Fruit fly (Drosophila melanogaster) whole organism, prepupa: Measurements from ENCODE around the gene Tusp.

Source experiments
- Blimp-1 ChIP-seq: fragments of 200-800 bp; sonication (Bioruptor generic); optimal IDR thresholded peaks from 3 replicates; lab custom pipeline; 2017; ENCODE audit warnings: missing biosample characterization, missing genetic modification characterization, mild to moderate bottlenecking, moderate library complexity, missing genetic modification reagents
- CG10631 ChIP-seq: fragments of 200-800 bp; sonication (Bioruptor generic); optimal IDR thresholded peaks from 2 replicates; lab custom pipeline; 2016; ENCODE audit warnings: missing biosample characterization, missing genetic modification characterization
- CG32006 ChIP-seq: fragments of 200-800 bp; sonication (Bioruptor generic); optimal IDR thresholded peaks from 3 replicates; lab custom pipeline; 2017; ENCODE audit warnings: missing biosample characterization, mild to moderate bottlenecking, missing genetic modification characterization
- CG34406 ChIP-seq: fragments of 200-800 bp; sonication (Bioruptor generic); optimal IDR thresholded peaks from 3 replicates; lab custom pipeline; 2016; ENCODE audit warnings: missing biosample characterization, missing genetic modification characterization
- CG6276 ChIP-seq: fragments of 200-800 bp; sonication (Bioruptor generic); optimal IDR thresholded peaks from 2 replicates; lab custom pipeline; 2017; ENCODE audit warnings: missing biosample characterization, mild to moderate bottlenecking, missing genetic modification characterization
- CG7368 ChIP-seq: fragments of 200-800 bp; sonication (Bioruptor generic); optimal IDR thresholded peaks from 3 replicates; lab custom pipeline; 2016; ENCODE audit warnings: missing biosample characterization, missing genetic modification characterization
- CG8119 ChIP-seq: fragments of 200-800 bp; sonication (Bioruptor generic); IDR thresholded peaks from 3 replicates; pipeline ENCODE4 v1.3.6; 2022; ENCODE audit warnings: missing biosample characterization, missing genetic modification characterization
- CG8319 ChIP-seq: fragments of 200-800 bp; sonication (Bioruptor generic); optimal IDR thresholded peaks from 3 replicates; lab custom pipeline; 2016; ENCODE audit warnings: missing biosample characterization, missing genetic modification characterization
- CG8632 ChIP-seq: fragments of 200-800 bp; sonication (Bioruptor generic); optimal IDR thresholded peaks from 3 replicates; lab custom pipeline; 2016; ENCODE audit warnings: missing biosample characterization, missing genetic modification characterization
- Eip78C ChIP-seq: fragments of 200-800 bp; sonication (Bioruptor generic); peaks from one replicate; lab custom pipeline; 2016; ENCODE audit warnings: missing biosample characterization, missing genetic modification characterization
- Eip93F ChIP-seq: fragments of 200-800 bp; sonication (Bioruptor generic); optimal IDR thresholded peaks from 2 replicates; lab custom pipeline; 2016; ENCODE audit warnings: missing biosample characterization, mild to moderate bottlenecking, missing genetic modification characterization
- Ets21C ChIP-seq: fragments of 200-800 bp; sonication (Bioruptor generic); optimal IDR thresholded peaks from 3 replicates; lab custom pipeline; 2016; ENCODE audit warnings: missing biosample characterization, missing genetic modification characterization
- Ets96B ChIP-seq: fragments of 200-800 bp; optimal IDR thresholded peaks from 2 replicates; lab custom pipeline; 2019; ENCODE audit warnings: missing biosample characterization, mild to moderate bottlenecking, missing genetic modification characterization, moderate library complexity
- Gug ChIP-seq: fragments of 200-800 bp; sonication (Bioruptor generic); IDR thresholded peaks from 2 replicates; pipeline ENCODE4 v1.3.6; 2022; ENCODE audit warnings: missing biosample characterization, missing genetic modification characterization
- Hr38 ChIP-seq: sonication (Bioruptor generic); optimal IDR thresholded peaks from 2 replicates; lab custom pipeline; 2016; ENCODE audit warnings: missing biosample characterization, missing genetic modification characterization
- Hr4 ChIP-seq: fragments of 200-800 bp; sonication (Bioruptor generic); optimal IDR thresholded peaks from 3 replicates; lab custom pipeline; 2016; ENCODE audit warnings: missing biosample characterization, missing genetic modification characterization
- Lpt ChIP-seq: fragments of 200-800 bp; sonication (Bioruptor generic); optimal IDR thresholded peaks from 3 replicates; lab custom pipeline; 2016; ENCODE audit warnings: missing biosample characterization, missing genetic modification characterization
- Met ChIP-seq: fragments of 200-800 bp; sonication (Bioruptor generic); optimal IDR thresholded peaks from 3 replicates; lab custom pipeline; 2016; ENCODE audit warnings: missing biosample characterization, missing genetic modification characterization
- OdsH ChIP-seq: fragments of 200-800 bp; sonication (Bioruptor generic); optimal IDR thresholded peaks from 3 replicates; lab custom pipeline; 2016; ENCODE audit warnings: missing biosample characterization, missing genetic modification characterization
- Sox14 ChIP-seq: fragments of 200-800 bp; sonication (Bioruptor generic); optimal IDR thresholded peaks from 3 replicates; lab custom pipeline; 2016; ENCODE audit warnings: missing biosample characterization, missing genetic modification characterization
- Sox15 ChIP-seq: fragments of 200-800 bp; sonication (Bioruptor generic); optimal IDR thresholded peaks from 3 replicates; lab custom pipeline; 2016; ENCODE audit warnings: missing biosample characterization, missing genetic modification characterization
- dsx ChIP-seq: fragments of 200-800 bp; optimal IDR thresholded peaks from 3 replicates; lab custom pipeline; 2019; ENCODE audit warnings: missing biosample characterization, mild to moderate bottlenecking, missing genetic modification characterization, moderate library complexity; ENCODE audit not compliant: poor library complexity, severe bottlenecking
- eg ChIP-seq: fragments of 200-800 bp; sonication (Bioruptor generic); IDR thresholded peaks from 3 replicates; pipeline ENCODE4 v1.3.6; 2022; ENCODE audit warnings: missing biosample characterization, missing genetic modification characterization
- esn ChIP-seq: fragments of 200-800 bp; sonication (Bioruptor generic); optimal IDR thresholded peaks from 2 replicates; lab custom pipeline; 2016; ENCODE audit warnings: missing biosample characterization, mild to moderate bottlenecking, missing genetic modification characterization, moderate library complexity
- fkh ChIP-seq: fragments of 200-800 bp; sonication (Bioruptor generic); optimal IDR thresholded peaks from 3 replicates; lab custom pipeline; 2017; ENCODE audit warnings: missing biosample characterization, mild to moderate bottlenecking, missing genetic modification characterization, moderate library complexity
- lz ChIP-seq: fragments of 200-800 bp; sonication (Bioruptor generic); optimal IDR thresholded peaks from 3 replicates; lab custom pipeline; 2016; ENCODE audit warnings: missing biosample characterization, missing genetic modification characterization
- net ChIP-seq: fragments of 200-800 bp; sonication (Bioruptor generic); optimal IDR thresholded peaks from 3 replicates; lab custom pipeline; 2016; ENCODE audit warnings: missing biosample characterization, missing genetic modification characterization
- pdm3 ChIP-seq: fragments of 200-800 bp; sonication (Bioruptor generic); optimal IDR thresholded peaks from 3 replicates; lab custom pipeline; 2016; ENCODE audit warnings: missing biosample characterization, missing genetic modification characterization
- salr ChIP-seq, 2 experiments: fragments of 200-800 bp; sonication (Bioruptor generic); optimal IDR thresholded peaks; 3 replicates each; lab custom pipeline; 2016 to 2018; ENCODE audit warnings: missing biosample characterization in 2 of 2, missing genetic modification characterization in 2 of 2, mild to moderate bottlenecking in 1 of 2
- svp ChIP-seq: fragments of 200-800 bp; sonication (Bioruptor generic); peaks from one replicate; lab custom pipeline; 2016; ENCODE audit warnings: missing biosample characterization, missing genetic modification characterization
- topi ChIP-seq: fragments of 200-800 bp; sonication (Bioruptor generic); optimal IDR thresholded peaks from 3 replicates; lab custom pipeline; 2016; ENCODE audit warnings: missing biosample characterization, missing genetic modification characterization

Tusp gene

DNA sequence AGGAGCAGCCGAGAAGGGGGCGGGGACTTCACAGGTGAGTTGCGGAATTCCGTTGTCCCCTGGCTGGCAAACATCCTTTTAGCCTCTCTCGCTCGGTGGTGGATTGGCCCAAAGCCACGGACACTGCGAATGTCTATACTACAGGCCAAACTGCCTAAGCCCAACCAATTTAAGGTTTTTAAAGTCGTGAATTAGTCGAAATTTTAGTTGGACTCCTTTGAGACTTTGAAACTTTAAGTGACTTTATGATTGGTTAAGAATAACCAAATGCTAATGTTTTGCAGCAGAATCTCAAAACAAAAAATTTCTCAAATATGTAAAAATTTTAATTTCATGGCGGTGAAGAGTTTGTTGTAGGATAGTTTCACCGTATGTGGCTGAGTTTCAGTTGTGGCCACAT lies 857 bp downstream of the Tusp start:
- peak; percentile 65 for TF ChIP-seq Eip78C (GFP tag; lab: Kevin White, UChicago)
- no peak for TF ChIP-seq Ets21C (GFP tag; lab: Kevin White, UChicago)

DNA sequence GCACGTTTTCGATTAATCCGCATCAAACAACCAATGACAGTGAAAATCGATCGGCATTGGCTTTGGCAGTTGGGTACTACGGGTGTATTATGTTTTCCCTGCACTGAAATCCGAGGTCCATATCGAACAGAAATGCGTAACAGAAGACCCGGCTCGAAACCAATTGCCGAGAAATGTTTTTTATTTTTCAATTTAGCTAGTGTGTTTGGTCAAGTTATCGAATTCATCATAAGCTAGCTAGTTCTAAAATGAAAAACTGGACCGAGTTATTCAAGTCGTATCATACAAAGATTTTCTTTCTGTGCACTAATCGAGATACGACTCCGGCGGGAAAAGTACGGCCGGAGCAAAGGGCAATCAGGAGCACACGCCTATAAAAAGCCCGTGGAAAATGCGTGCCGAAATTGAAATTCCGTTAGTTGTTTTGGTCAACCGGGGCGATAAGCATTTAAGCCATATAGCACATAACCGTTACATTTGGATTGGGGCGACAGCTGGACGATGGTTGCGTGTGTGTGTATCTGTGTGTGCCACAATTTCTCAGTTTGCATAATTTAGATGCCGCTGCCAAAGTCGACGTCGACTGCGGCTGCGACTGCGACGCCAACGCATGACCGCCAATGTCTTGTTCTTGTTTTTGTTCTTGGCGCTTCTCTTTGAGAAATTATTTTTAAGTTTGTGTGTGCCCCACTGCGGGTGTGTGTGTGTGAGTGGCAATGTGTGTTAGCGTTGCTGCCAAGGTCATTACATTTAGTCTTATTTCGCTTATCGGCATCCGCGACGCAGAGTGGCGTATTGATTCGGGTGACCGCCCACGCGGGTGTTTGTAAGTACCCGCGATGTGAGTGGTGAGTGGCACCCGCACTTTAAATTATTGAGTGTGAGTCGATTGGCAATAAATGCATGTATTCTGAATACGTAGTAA lies 1.7 kb downstream of the Tusp start:
- TF ChIP-seq CG8319 (no peak), Blimp-1 (GFP tag; lab: Kevin White, UChicago) (no peak), salr (GFP tag; optimal IDR thresholded peaks at IDR 0.05; lab: Kevin White, UChicago) (no peak), Eip93F (GFP tag; lab: Kevin White, UChicago) (no peak), net (GFP tag; lab: Kevin White, UChicago) (no peak), Sox14 (GFP tag; lab: Kevin White, UChicago) (no peak), pdm3 (GFP tag; lab: Kevin White, UChicago) (no peak), esn (no peak), Lpt (GFP tag; lab: Kevin White, UChicago) (no peak), Hr4 (GFP tag; lab: Kevin White, UChicago) (no peak), fkh (GFP tag; lab: Kevin White, UChicago) (no peak), CG10631 (GFP tag; lab: Kevin White, UChicago) (no peak), CG8632 (GFP tag; lab: Kevin White, UChicago) (no peak), dsx (GFP tag; lab: Kevin White, UChicago) (no peak), Gug (GFP tag; lab: Robert Waterston, UW) (no peak), OdsH (GFP tag; lab: Kevin White, UChicago) (no peak)

- TF ChIP-seq svp (GFP tag; lab: Kevin White, UChicago) (peak; percentile 15), CG32006 (GFP tag; lab: Kevin White, UChicago) (no peak)
- TF ChIP-seq, all 60 proteins: peak for 1
These were observed 2.9 kb downstream of the Tusp start for dm6 chr3R:27610622-27611021.

- TF ChIP-seq Eip78C (GFP tag; lab: Kevin White, UChicago) (peak; percentile 39), Ets96B (tag; lab: Kevin White, UChicago) (no peak), Met (GFP tag; lab: Kevin White, UChicago) (peak; percentile 18), eg (0 out of 3 replicates have a peak, but pooled peaks have one; percentile 24), lz (no peak), svp (GFP tag; lab: Kevin White, UChicago) (peak; percentile 42)
These were observed 6.1 kb downstream of the Tusp start for dm6 chr3R:27613814-27614213.

DNA sequence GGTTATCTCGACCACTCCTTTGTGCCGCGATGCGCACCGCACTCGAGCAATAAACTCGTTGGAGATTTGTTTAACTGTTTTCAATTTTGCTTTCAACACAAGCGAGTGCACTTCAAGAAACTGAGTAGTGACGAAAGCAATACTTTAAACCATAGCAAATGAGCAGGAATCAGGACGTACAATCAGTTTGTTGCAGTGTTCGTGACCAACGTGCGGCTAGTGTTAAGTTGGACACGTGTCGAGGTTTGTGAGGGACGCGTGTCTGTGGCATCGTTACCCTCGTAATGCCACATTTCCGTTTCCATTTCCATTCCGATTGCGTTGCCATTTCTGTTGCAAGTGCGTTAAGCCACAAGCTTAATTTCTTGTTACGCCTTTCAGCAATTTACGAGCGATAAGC lies 8.8 kb downstream of the Tusp start:
- TF ChIP-seq fkh (GFP tag; lab: Kevin White, UChicago), result no peak
- TF ChIP-seq svp (GFP tag; lab: Kevin White, UChicago), result no peak
- TF ChIP-seq CG34406, result no peak
- no peak for TF ChIP-seq Sox15
- TF ChIP-seq Eip93F (GFP tag; lab: Kevin White, UChicago), result no peak
- no peak for TF ChIP-seq CG7368 (GFP tag; lab: Kevin White, UChicago)
- TF ChIP-seq CG8119 (GFP tag; lab: Robert Waterston, UW), result no peak
- no peak for TF ChIP-seq Gug (GFP tag; lab: Robert Waterston, UW)
- TF ChIP-seq topi, result no peak
- no peak for TF ChIP-seq CG6276 (GFP tag; lab: Kevin White, UChicago)
- TF ChIP-seq dsx (GFP tag; lab: Kevin White, UChicago), result no peak
- no peak for TF ChIP-seq Hr4 (GFP tag; lab: Kevin White, UChicago)
- TF ChIP-seq Hr38 (GFP tag; lab: Kevin White, UChicago), result no peak
- TF ChIP-seq pdm3 (GFP tag; lab: Kevin White, UChicago), result no peak
- TF ChIP-seq, all 60 proteins: peak for 0
